Fruit fly (Drosophila melanogaster) whole organism: Measurements from ENCODE around the gene Nepl15.

ENCODE experiments used
- CG8478 ChIP-seq: fragments of >200 bp; optimal IDR thresholded peaks from 2 replicates; lab custom pipeline; 2018; ENCODE audit warnings: inconsistent platforms
- pan ChIP-seq: fragments of >200 bp; optimal IDR thresholded peaks from 2 replicates; lab custom pipeline; 2017
- psq ChIP-seq: fragments of >200 bp; optimal IDR thresholded peaks from 2 replicates; lab custom pipeline; 2017

- TF ChIP-seq CG8478 (lab: Kevin White, UChicago), result no peak
- TF ChIP-seq psq (lab: Kevin White, UChicago), result no peak
- TF ChIP-seq pan, result no peak
These were observed 23.1 kb upstream of the Nepl15 start for dm6 chr3R:22789106-22789505.
